Fruit fly (Drosophila melanogaster) whole organism, embryonic: ENCODE results near the gene GlnRS.

Experiments
- CG10959 ChIP-seq: fragments of 200-800 bp; sonication (Bioruptor generic); IDR thresholded peaks from 2 replicates; pipeline ENCODE4 v1.3.6; 2022; ENCODE audit warnings: missing biosample characterization, missing genetic modification characterization
- CG1792 ChIP-seq: fragments of 200-800 bp; sonication (Bioruptor generic); optimal IDR thresholded peaks from 2 replicates; lab custom pipeline; 2016; ENCODE audit warnings: missing biosample characterization, missing genetic modification characterization
- dm ChIP-seq: fragments of 200-800 bp; sonication (Bioruptor generic); optimal IDR thresholded peaks from 3 replicates; lab custom pipeline; 2016; ENCODE audit warnings: missing biosample characterization, missing genetic modification characterization
- pho ChIP-seq: fragments of 200-800 bp; sonication (Bioruptor generic); optimal IDR thresholded peaks from 2 replicates; lab custom pipeline; 2016; ENCODE audit warnings: missing biosample characterization, missing genetic modification characterization
- stwl ChIP-seq: fragments of 200-800 bp; sonication (Bioruptor generic); optimal IDR thresholded peaks from 3 replicates; lab custom pipeline; 2018; ENCODE audit warnings: missing biosample characterization, mild to moderate bottlenecking, missing genetic modification characterization, moderate library complexity
- tap ChIP-seq: fragments of 200-800 bp; optimal IDR thresholded peaks from 3 replicates; lab custom pipeline; 2019; ENCODE audit warnings: missing biosample characterization, mild to moderate bottlenecking, missing genetic modification characterization, moderate library complexity

- TF ChIP-seq pho (GFP tag; lab: Kevin White, UChicago) = no peak
- TF ChIP-seq stwl (tag; lab: Kevin White, UChicago) = no peak
- no peak for TF ChIP-seq dm (GFP tag; lab: Kevin White, UChicago)
- TF ChIP-seq CG1792 (GFP tag; lab: Kevin White, UChicago) = no peak
- no peak for TF ChIP-seq tap
- TF ChIP-seq CG10959 (GFP tag; lab: Robert Waterston, UW) = no peak
These were observed 19.7 kb upstream of the GlnRS start, which contains the start of gene CG31104 for dm6 chr3R:25285173-25285572.
